Fruit fly (Drosophila melanogaster): ENCODE measurements around the gene Graf.
A peak's percentile ranks its signal among the peaks of the same experiment; 100 is the strongest.

The Graf gene

DNA sequence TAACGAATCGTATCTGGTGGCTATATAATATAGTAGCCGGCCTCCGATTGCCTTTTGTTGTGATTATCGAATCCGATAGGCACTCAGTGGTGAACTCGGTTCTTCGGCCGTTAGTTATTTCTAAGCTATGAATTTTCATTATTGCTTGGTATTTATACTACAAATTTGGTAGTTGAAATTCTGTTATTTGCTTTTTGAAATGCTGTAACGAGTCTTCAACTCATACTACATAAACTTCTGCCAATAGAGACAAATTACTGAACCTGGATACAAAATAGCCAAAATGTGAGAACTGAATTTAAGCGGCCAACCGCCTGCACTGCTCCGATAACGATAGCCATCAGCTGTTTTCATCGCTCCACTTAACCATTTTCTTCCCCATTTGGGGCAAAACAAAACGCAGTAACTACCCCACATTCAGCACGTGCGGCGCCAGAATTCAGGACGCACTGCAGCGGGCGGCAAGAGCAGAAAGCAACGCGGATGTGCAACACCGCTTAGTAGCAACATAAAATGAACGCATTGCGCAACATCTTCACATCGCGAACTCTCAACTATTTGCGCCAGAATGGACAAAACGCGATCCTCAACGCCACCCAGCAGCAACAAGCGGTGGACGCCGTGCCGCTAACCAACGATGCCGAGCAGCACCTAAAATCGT lies 21.5 kb downstream of the Graf start, which contains the start of the genes CG11679 and CG8206 (continued):
- TF ChIP-seq CG3281 (GFP tag; optimal IDR thresholded peaks at IDR 0.05) = peak; percentile 15
- 0 out of 3 replicates have a peak, but pooled peaks have one; percentile 47 for TF ChIP-seq vnd (GFP tag; IDR thresholded peaks at IDR 0.05; ENCODE audit: partially characterized antibody)
- TF ChIP-seq Xrp1 (GFP tag; IDR thresholded peaks at IDR 0.05) = peak; percentile 41; the same call in 1 of the 2 replicates
- no peak for TF ChIP-seq Lim3 (GFP tag; IDR thresholded peaks at IDR 0.05)
- TF ChIP-seq Deaf1 (tag; optimal IDR thresholded peaks at IDR 0.05) = no peak
- TF ChIP-seq MESR4 (GFP tag; optimal IDR thresholded peaks at IDR 0.05) = peak; percentile 76
- no peak for TF ChIP-seq CG11085 (GFP tag; IDR thresholded peaks at IDR 0.05)
- TF ChIP-seq CG9215 (GFP tag; IDR thresholded peaks at IDR 0.05) = peak; percentile 56
- peak; percentile 32 for TF ChIP-seq CG15269 (tag; optimal IDR thresholded peaks at IDR 0.05)
- peak; percentile 90 for TF ChIP-seq CG15514 (GFP tag; optimal IDR thresholded peaks at IDR 0.05)
- peak; percentile 34; the same call in 1 of the 2 replicates for TF ChIP-seq Bgb (GFP tag; IDR thresholded peaks at IDR 0.05; ENCODE audit: partially characterized antibody)
- TF ChIP-seq CG6683 (GFP tag; optimal IDR thresholded peaks at IDR 0.05) = no peak
- peak; percentile 60 for TF ChIP-seq lilli (GFP tag; optimal IDR thresholded peaks at IDR 0.05)
- 0 out of 2 replicates have a peak, but pooled peaks have one; percentile 8 for TF ChIP-seq CG6272 (GFP tag; IDR thresholded peaks at IDR 0.05)
- TF ChIP-seq Dll (GFP tag; IDR thresholded peaks at IDR 0.05; ENCODE audit: partially characterized antibody) = peak; percentile 66
- peak; percentile 66 for TF ChIP-seq CG2120 (GFP tag; optimal IDR thresholded peaks at IDR 0.05)
- TF ChIP-seq aop (GFP tag; IDR thresholded peaks at IDR 0.05) = no peak
- TF ChIP-seq chm (GFP tag; IDR thresholded peaks at IDR 0.05) = no peak
- no peak for TF ChIP-seq dati (GFP tag; IDR thresholded peaks at IDR 0.05)
- peak; percentile 24 for TF ChIP-seq Chrac-16 (GFP tag; optimal IDR thresholded peaks at IDR 0.05)
- TF ChIP-seq sob (GFP tag; IDR thresholded peaks at IDR 0.05) = peak; percentile 24; the same call in 1 of the 2 replicates
- peak; percentile 14 for TF ChIP-seq her (GFP tag; optimal IDR thresholded peaks at IDR 0.05)
- TF ChIP-seq CG7786 (GFP tag; optimal IDR thresholded peaks at IDR 0.05) = peak; percentile 54
- no peak for TF ChIP-seq lov (optimal IDR thresholded peaks at IDR 0.05)
- no peak for TF ChIP-seq lov (GFP tag; IDR thresholded peaks at IDR 0.05)
- TF ChIP-seq CG17359 (tag; optimal IDR thresholded peaks at IDR 0.05) = no peak
- TF ChIP-seq Myb (GFP tag; optimal IDR thresholded peaks at IDR 0.05) = peak; percentile 83
- TF ChIP-seq chinmo (GFP tag; IDR thresholded peaks at IDR 0.05; ENCODE audit: partially characterized antibody) = 0 out of 4 replicates have a peak, but pooled peaks have one; percentile 44
- peak; percentile 66 for TF ChIP-seq mam (GFP tag; optimal IDR thresholded peaks at IDR 0.05)
- no peak for TF ChIP-seq Mes4 (GFP tag; optimal IDR thresholded peaks at IDR 0.05)
- no peak for TF ChIP-seq CG2875 (GFP tag; optimal IDR thresholded peaks at IDR 0.05)
- no peak for TF ChIP-seq CG16863 (GFP tag; optimal IDR thresholded peaks at IDR 0.05)
- no peak for TF ChIP-seq Hr51 (GFP tag; optimal IDR thresholded peaks at IDR 0.05)
- peak; percentile 89 for TF ChIP-seq row (GFP tag; IDR thresholded peaks at IDR 0.05)
- 0 out of 2 replicates have a peak, but pooled peaks have one; percentile 48 for TF ChIP-seq unc-4 (GFP tag; IDR thresholded peaks at IDR 0.05; ENCODE audit: partially characterized antibody)
- no peak for TF ChIP-seq otp (GFP tag; IDR thresholded peaks at IDR 0.05)
- no peak for TF ChIP-seq NK7.1 (GFP tag; optimal IDR thresholded peaks at IDR 0.05)
- no peak for TF ChIP-seq zf30C (GFP tag; optimal IDR thresholded peaks at IDR 0.05)
- 0 out of 3 replicates have a peak, but pooled peaks have one; percentile 42 for TF ChIP-seq zfh1 (GFP tag; IDR thresholded peaks at IDR 0.05)
- peak; percentile 55 for TF ChIP-seq CG6689 (GFP tag; IDR thresholded peaks at IDR 0.05)
- no peak for TF ChIP-seq hth (optimal IDR thresholded peaks at IDR 0.05)
- no peak for TF ChIP-seq nau (GFP tag; optimal IDR thresholded peaks at IDR 0.05)
- TF ChIP-seq CG43689 (GFP tag; IDR thresholded peaks at IDR 0.05) = no peak
- no peak for TF ChIP-seq H2.0 (GFP tag; IDR thresholded peaks at IDR 0.05)
- no peak for TF ChIP-seq CG12236 (GFP tag; optimal IDR thresholded peaks at IDR 0.05)
- TF ChIP-seq CG18476 (GFP tag; optimal IDR thresholded peaks at IDR 0.05) = no peak
- peak; percentile 49; the same call in 2 of the 3 replicates for TF ChIP-seq CG17361 (GFP tag; IDR thresholded peaks at IDR 0.05)
- peak; percentile 14 for TF ChIP-seq Hr3 (GFP tag; optimal IDR thresholded peaks at IDR 0.05)
- TF ChIP-seq sug (tag; optimal IDR thresholded peaks at IDR 0.05) = peak; percentile 71
- no peak for TF ChIP-seq tio (GFP tag; optimal IDR thresholded peaks at IDR 0.05)
